Worm (Caenorhabditis elegans) whole organism, mixed stage, embryonic: ENCODE data around the gene srx-1.

Experiments
- M03D4.4 ChIP-seq: sonication (generic microtip); optimal IDR thresholded peaks from 2 replicates; lab custom pipeline; 2017; ENCODE audit warnings: mild to moderate bottlenecking, missing genetic modification characterization, missing compliant biosample characterization
- blmp-1 ChIP-seq: fragments of 150-350 bp; optimal IDR thresholded peaks from 2 replicates; lab custom pipeline; 2014; ENCODE audit warnings: missing biosample characterization, missing genetic modification characterization
- ceh-43 ChIP-seq: fragments of 200-800 bp; sonication (Bioruptor generic); optimal IDR thresholded peaks from 2 replicates; lab custom pipeline; 2018; ENCODE audit warnings: mild to moderate bottlenecking, missing genetic modification characterization, moderate library complexity, missing compliant biosample characterization
- ces-1 ChIP-seq: fragments of 150-350 bp; optimal IDR thresholded peaks from 2 replicates; lab custom pipeline; 2014; ENCODE audit warnings: missing biosample characterization, missing genetic modification reagents, missing genetic modification characterization
- cnd-1 ChIP-seq: fragments of 200-800 bp; sonication (Bioruptor generic); optimal IDR thresholded peaks from 2 replicates; lab custom pipeline; 2018; ENCODE audit warnings: mild to moderate bottlenecking, missing genetic modification characterization, missing compliant biosample characterization
- elt-1 ChIP-seq: sonication (generic microtip); optimal IDR thresholded peaks from 2 replicates; lab custom pipeline; 2017; ENCODE audit warnings: missing genetic modification characterization, mild to moderate bottlenecking, missing compliant biosample characterization, antibody characterized with exemption, moderate library complexity, borderline replicate concordance; ENCODE audit not compliant: insufficient read depth
- elt-3 ChIP-seq: fragments of 150-350 bp; optimal IDR thresholded peaks from 2 replicates; lab custom pipeline; 2014; ENCODE audit warnings: missing biosample characterization, missing genetic modification characterization
- flh-1 ChIP-seq: fragments of 200-800 bp; sonication (Bioruptor generic); optimal IDR thresholded peaks from 2 replicates; lab custom pipeline; 2018; ENCODE audit warnings: mild to moderate bottlenecking, missing genetic modification characterization, moderate library complexity, missing compliant biosample characterization
- ham-2 ChIP-seq: fragments of 200-800 bp; sonication (Bioruptor generic); optimal IDR thresholded peaks from 2 replicates; lab custom pipeline; 2018; ENCODE audit warnings: mild to moderate bottlenecking, missing genetic modification characterization, missing compliant biosample characterization
- lin-13 ChIP-seq: fragments of 150-350 bp; optimal IDR thresholded peaks from 2 replicates; lab custom pipeline; 2014; ENCODE audit warnings: missing biosample characterization, missing genetic modification characterization
- lin-32 ChIP-seq: fragments of 200-800 bp; sonication (Bioruptor generic); optimal IDR thresholded peaks from 2 replicates; lab custom pipeline; 2018; ENCODE audit warnings: mild to moderate bottlenecking, missing genetic modification characterization, missing compliant biosample characterization
- mep-1 ChIP-seq: fragments of 150-350 bp; optimal IDR thresholded peaks from 2 replicates; lab custom pipeline; 2017; ENCODE audit warnings: missing biosample characterization, missing genetic modification reagents, missing genetic modification characterization, inconsistent platforms
- nhr-2 ChIP-seq: fragments of 150-350 bp; optimal IDR thresholded peaks from 2 replicates; lab custom pipeline; 2014; ENCODE audit warnings: missing biosample characterization, missing genetic modification characterization
- nhr-237 ChIP-seq: fragments of 150-350 bp; optimal IDR thresholded peaks from 2 replicates; lab custom pipeline; 2014; ENCODE audit warnings: missing biosample characterization, missing genetic modification characterization
- nhr-76 ChIP-seq: sonication (generic microtip); optimal IDR thresholded peaks from 2 replicates; lab custom pipeline; 2017; ENCODE audit warnings: missing biosample characterization, missing genetic modification characterization
- sem-2 ChIP-seq: fragments of 200-800 bp; sonication (Bioruptor generic); optimal IDR thresholded peaks from 2 replicates; lab custom pipeline; 2018; ENCODE audit warnings: mild to moderate bottlenecking, missing genetic modification characterization, missing compliant biosample characterization
- sptf-1 ChIP-seq: sonication (generic microtip); optimal IDR thresholded peaks from 2 replicates; lab custom pipeline; 2017; ENCODE audit warnings: mild to moderate bottlenecking, missing genetic modification characterization, moderate library complexity, missing compliant biosample characterization
- unc-120 ChIP-seq: sonication (generic microtip); optimal IDR thresholded peaks from 2 replicates; lab custom pipeline; 2017; ENCODE audit warnings: missing genetic modification characterization, missing compliant biosample characterization; ENCODE audit not compliant: poor library complexity, severe bottlenecking
- unc-62 ChIP-seq: fragments of 150-350 bp; optimal IDR thresholded peaks from 2 replicates; lab custom pipeline; 2014; ENCODE audit warnings: missing biosample characterization, missing genetic modification reagents, missing genetic modification characterization

srx-1 gene

DNA sequence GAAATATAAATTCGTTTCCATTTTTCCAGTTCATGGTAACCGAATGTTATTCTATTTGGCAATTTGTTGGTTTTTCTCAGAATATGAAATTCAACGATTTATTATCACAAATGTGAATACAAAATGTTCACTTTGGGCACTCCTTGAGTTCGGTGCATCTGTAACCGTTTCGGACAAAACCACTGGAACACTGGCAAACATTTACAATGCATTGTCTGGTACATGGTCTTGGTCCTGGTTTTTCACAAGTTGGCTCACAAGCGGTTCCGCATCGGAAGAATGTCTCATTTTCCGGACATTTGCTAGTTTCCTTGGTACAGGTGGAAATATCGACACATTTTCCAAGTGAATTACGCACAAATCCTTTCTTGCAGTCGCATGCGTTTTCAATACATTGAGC, 49.8 kb downstream of the srx-1 start:
- TF ChIP-seq M03D4.4 (tag; lab: Kevin White, UChicago) (no peak), flh-1 (no peak), nhr-76 (tag; lab: Kevin White, UChicago) (no peak), nhr-2 (no peak), cnd-1 (tag; lab: Kevin White, UChicago) (no peak), ceh-43 (GFP tag; lab: Kevin White, UChicago) (no peak), elt-3 (tag; lab: Kevin White, UChicago) (no peak), sptf-1 (tag; lab: Kevin White, UChicago) (no peak), ham-2 (GFP tag; lab: Kevin White, UChicago) (no peak), nhr-237 (no peak), lin-13 (tag; lab: Kevin White, UChicago) (no peak), unc-120 (tag; lab: Kevin White, UChicago) (no peak), lin-32 (GFP tag; lab: Kevin White, UChicago) (no peak), blmp-1 (tag; lab: Kevin White, UChicago) (no peak), mep-1 (tag; lab: Kevin White, UChicago) (no peak)

DNA sequence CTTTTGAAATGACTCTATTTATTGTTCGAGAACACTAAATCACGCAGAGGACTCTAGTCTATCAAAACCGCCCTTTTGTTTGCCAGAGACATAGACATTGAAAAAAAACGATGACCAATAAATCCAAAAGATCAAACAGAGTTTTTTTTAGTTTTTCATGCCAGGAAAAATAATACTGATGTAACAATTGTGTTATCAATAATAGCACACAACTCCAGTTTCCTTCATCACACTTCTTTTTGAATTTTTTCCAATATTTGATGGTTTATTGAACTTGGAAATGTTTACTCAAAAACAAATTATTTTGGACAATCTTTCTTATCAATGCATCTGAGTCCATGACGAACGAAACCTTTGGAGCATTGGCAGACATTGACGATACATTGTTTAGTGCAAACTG, 50.5 kb downstream of the srx-1 start, which contains the start of gene C25E10.8:
TSS of gene C25E10.8 (minus strand) at position 101 of the 400 bp plus-strand sequence.
- TF ChIP-seq mep-1 (tag; lab: Kevin White, UChicago), result no peak
- TF ChIP-seq ces-1 (GFP tag; lab: Kevin White, UChicago), result no peak
- no peak for TF ChIP-seq elt-1 (tag; lab: Kevin White, UChicago)
- TF ChIP-seq ceh-43 (GFP tag; lab: Kevin White, UChicago), result no peak
- TF ChIP-seq unc-62 (GFP tag; lab: Kevin White, UChicago), result no peak
- TF ChIP-seq sem-2 (GFP tag; lab: Kevin White, UChicago), result no peak
